Fruit fly (Drosophila melanogaster) whole organism, embryonic: ENCODE results near the gene CG5853.

Source experiments
- Abd-B ChIP-seq: fragments of 200-800 bp; sonication (Bioruptor generic); optimal IDR thresholded peaks from 2 replicates; lab custom pipeline; 2018; ENCODE audit warnings: missing biosample characterization, mild to moderate bottlenecking, missing genetic modification characterization, moderate library complexity
- Ada2b ChIP-seq: fragments of 200-800 bp; sonication (Bioruptor generic); IDR thresholded peaks from 2 replicates; pipeline ENCODE4 v1.3.6; 2022; ENCODE audit warnings: missing biosample characterization, missing genetic modification characterization
- Bgb ChIP-seq: fragments of 200-800 bp; sonication (Bioruptor generic); IDR thresholded peaks from 2 replicates; pipeline ENCODE4 v1.3.6; 2022; ENCODE audit warnings: missing biosample characterization, missing genetic modification characterization; ENCODE audit not compliant: partially characterized antibody
- CG11085 ChIP-seq: fragments of 200-800 bp; sonication (Bioruptor generic); IDR thresholded peaks from 2 replicates; pipeline ENCODE4 v1.3.6; 2022; ENCODE audit warnings: missing biosample characterization, missing genetic modification characterization
- CG12299 ChIP-seq: fragments of 200-800 bp; sonication (Bioruptor generic); optimal IDR thresholded peaks from 2 replicates; lab custom pipeline; 2018; ENCODE audit warnings: missing biosample characterization, mild to moderate bottlenecking, missing genetic modification characterization
- CG13775 ChIP-seq: fragments of 200-800 bp; sonication (Bioruptor generic); optimal IDR thresholded peaks from 3 replicates; lab custom pipeline; 2017; ENCODE audit warnings: missing biosample characterization, mild to moderate bottlenecking, missing genetic modification characterization
- CG14965 ChIP-seq: fragments of 200-800 bp; sonication (Bioruptor generic); optimal IDR thresholded peaks from 2 replicates; lab custom pipeline; 2016; ENCODE audit warnings: missing biosample characterization, missing genetic modification characterization, borderline replicate concordance
- CG30020 ChIP-seq: fragments of 200-800 bp; optimal IDR thresholded peaks from 2 replicates; lab custom pipeline; 2019; ENCODE audit warnings: missing biosample characterization, mild to moderate bottlenecking, missing genetic modification characterization, moderate library complexity
- CG31441 ChIP-seq: fragments of 200-800 bp; sonication (Bioruptor generic); IDR thresholded peaks from 2 replicates; pipeline ENCODE4 v1.3.6; 2022; ENCODE audit warnings: missing biosample characterization, missing genetic modification characterization
- CG32532 ChIP-seq: fragments of 200-800 bp; sonication (Bioruptor generic); IDR thresholded peaks from 2 replicates; pipeline ENCODE4 v1.3.6; 2022; ENCODE audit warnings: missing biosample characterization, missing genetic modification characterization
- CG4328 ChIP-seq: fragments of 200-800 bp; sonication (Bioruptor generic); optimal IDR thresholded peaks from 3 replicates; lab custom pipeline; 2017; ENCODE audit warnings: missing biosample characterization, missing genetic modification reagents, missing genetic modification characterization
- CG4424 ChIP-seq: fragments of 200-800 bp; sonication (Bioruptor generic); optimal IDR thresholded peaks from 3 replicates; lab custom pipeline; 2016; ENCODE audit warnings: missing biosample characterization, missing genetic modification characterization
- CG4707 ChIP-seq: fragments of 200-800 bp; sonication (Bioruptor generic); optimal IDR thresholded peaks from 2 replicates; lab custom pipeline; 2018; ENCODE audit warnings: missing biosample characterization, mild to moderate bottlenecking, missing genetic modification characterization, moderate library complexity
- CG6654 ChIP-seq: fragments of 200-800 bp; sonication (Bioruptor generic); optimal IDR thresholded peaks from 2 replicates; lab custom pipeline; 2017; ENCODE audit warnings: missing biosample characterization, mild to moderate bottlenecking, missing genetic modification characterization
- CG7928 ChIP-seq: fragments of 200-800 bp; sonication (Bioruptor generic); optimal IDR thresholded peaks from 2 replicates; lab custom pipeline; 2017; ENCODE audit warnings: missing biosample characterization, mild to moderate bottlenecking, missing genetic modification characterization
- CG9817 ChIP-seq: fragments of 200-800 bp; sonication (Bioruptor generic); optimal IDR thresholded peaks from 2 replicates; lab custom pipeline; 2018; ENCODE audit warnings: missing biosample characterization, mild to moderate bottlenecking, missing genetic modification characterization, moderate library complexity
- Camta ChIP-seq: fragments of 200-800 bp; sonication (Bioruptor generic); optimal IDR thresholded peaks from 2 replicates; lab custom pipeline; 2016; ENCODE audit warnings: missing biosample characterization, missing genetic modification characterization
- Chrac-16 ChIP-seq: fragments of 200-800 bp; sonication (Bioruptor generic); optimal IDR thresholded peaks from 3 replicates; lab custom pipeline; 2016; ENCODE audit warnings: missing biosample characterization, missing genetic modification characterization
- CrebB ChIP-seq: fragments of 200-800 bp; sonication (Bioruptor generic); optimal IDR thresholded peaks from 3 replicates; lab custom pipeline; 2018; ENCODE audit warnings: missing biosample characterization, mild to moderate bottlenecking, missing genetic modification characterization
- Dek ChIP-seq: fragments of 200-800 bp; sonication (Bioruptor generic); optimal IDR thresholded peaks from 3 replicates; lab custom pipeline; 2019; ENCODE audit warnings: missing biosample characterization, mild to moderate bottlenecking, missing genetic modification characterization, moderate library complexity
- Doc2 ChIP-seq: fragments of 200-800 bp; sonication (Bioruptor generic); IDR thresholded peaks from 2 replicates; pipeline ENCODE4 v1.3.6; 2022; ENCODE audit warnings: missing biosample characterization, missing genetic modification characterization
- E2f1 ChIP-seq: fragments of 200-800 bp; sonication (Bioruptor generic); IDR thresholded peaks from 2 replicates; pipeline ENCODE4 v1.3.6; 2022; ENCODE audit warnings: missing biosample characterization, missing genetic modification characterization
- Hand ChIP-seq: fragments of 200-800 bp; sonication (Bioruptor generic); optimal IDR thresholded peaks from 2 replicates; lab custom pipeline; 2017; ENCODE audit warnings: mild to moderate bottlenecking, missing biosample characterization, missing genetic modification reagents, missing genetic modification characterization
- HmgZ ChIP-seq: fragments of 200-800 bp; sonication (Bioruptor generic); optimal IDR thresholded peaks from 2 replicates; lab custom pipeline; 2018; ENCODE audit warnings: missing biosample characterization, mild to moderate bottlenecking, missing genetic modification characterization
- Hr39 ChIP-seq: fragments of >200 bp; optimal IDR thresholded peaks from 2 replicates; lab custom pipeline; 2017
- MBD-R2 ChIP-seq: fragments of 200-800 bp; sonication (Bioruptor generic); IDR thresholded peaks from 2 replicates; pipeline ENCODE4 v1.3.6; 2022; ENCODE audit warnings: missing biosample characterization, missing genetic modification characterization
- Meics ChIP-seq: fragments of 200-800 bp; sonication (Bioruptor generic); optimal IDR thresholded peaks from 2 replicates; lab custom pipeline; 2017; ENCODE audit warnings: missing biosample characterization, mild to moderate bottlenecking, missing genetic modification characterization
- Pdp1 ChIP-seq, 2 experiments: fragments of 200-800 bp; sonication (Bioruptor generic); optimal IDR thresholded peaks; 3 replicates each; lab custom pipeline; 2016; ENCODE audit warnings: missing biosample characterization in 2 of 2, missing genetic modification characterization in 2 of 2, mild to moderate bottlenecking in 1 of 2, moderate library complexity in 1 of 2
- Sox100B ChIP-seq: fragments of 200-800 bp; sonication (Bioruptor generic); optimal IDR thresholded peaks from 3 replicates; lab custom pipeline; 2018; ENCODE audit warnings: missing biosample characterization, mild to moderate bottlenecking, missing genetic modification characterization
- Spps ChIP-seq: fragments of 200-800 bp; sonication (Bioruptor generic); optimal IDR thresholded peaks from 2 replicates; lab custom pipeline; 2018; ENCODE audit warnings: missing biosample characterization, mild to moderate bottlenecking, missing genetic modification characterization
- Usf ChIP-seq: fragments of 200-800 bp; sonication (Bioruptor generic); optimal IDR thresholded peaks from 2 replicates; lab custom pipeline; 2017; ENCODE audit warnings: missing genotype, missing biosample characterization, missing genetic modification characterization
- YL-1 ChIP-seq: fragments of 200-800 bp; sonication (Bioruptor generic); optimal IDR thresholded peaks from 3 replicates; lab custom pipeline; 2017; ENCODE audit warnings: missing biosample characterization, mild to moderate bottlenecking, missing genetic modification characterization
- abd-A ChIP-seq: fragments of 200-800 bp; sonication (Bioruptor generic); optimal IDR thresholded peaks from 3 replicates; lab custom pipeline; 2019; ENCODE audit warnings: missing biosample characterization, mild to moderate bottlenecking, missing genetic modification characterization, moderate library complexity
- bab2 ChIP-seq: fragments of 200-800 bp; sonication (Bioruptor generic); optimal IDR thresholded peaks from 2 replicates; lab custom pipeline; 2016; ENCODE audit warnings: missing biosample characterization, missing genetic modification characterization
- bowl ChIP-seq: fragments of 200-800 bp; sonication (Bioruptor generic); IDR thresholded peaks from 2 replicates; pipeline ENCODE4 v1.3.6; 2022; ENCODE audit warnings: missing biosample characterization, missing genetic modification characterization
- cg ChIP-seq: fragments of 200-800 bp; sonication (Bioruptor generic); optimal IDR thresholded peaks from 3 replicates; lab custom pipeline; 2019; ENCODE audit warnings: missing biosample characterization, mild to moderate bottlenecking, missing genetic modification characterization, moderate library complexity
- chif ChIP-seq, 2 experiments: fragments of 200-800 bp; sonication (Bioruptor generic); optimal IDR thresholded peaks; 3 replicates each; lab custom pipeline; 2016; ENCODE audit warnings: missing biosample characterization in 2 of 2, missing genetic modification characterization in 2 of 2
- dmrt99B ChIP-seq: fragments of 200-800 bp; sonication (Bioruptor generic); optimal IDR thresholded peaks from 2 replicates; lab custom pipeline; 2018; ENCODE audit warnings: missing biosample characterization, mild to moderate bottlenecking, missing genetic modification characterization, moderate library complexity
- en ChIP-seq: fragments of 200-800 bp; sonication (Bioruptor generic); optimal IDR thresholded peaks from 2 replicates; lab custom pipeline; 2016; ENCODE audit warnings: missing biosample characterization, missing genetic modification characterization
- fru ChIP-seq: fragments of >200 bp; optimal IDR thresholded peaks from 2 replicates; lab custom pipeline; 2017
- gcm2 ChIP-seq: fragments of 200-800 bp; sonication (Bioruptor generic); optimal IDR thresholded peaks from 2 replicates; lab custom pipeline; 2016; ENCODE audit warnings: missing biosample characterization, missing genetic modification characterization
- kni ChIP-seq: fragments of 200-800 bp; sonication (Bioruptor generic); optimal IDR thresholded peaks from 3 replicates; lab custom pipeline; 2017; ENCODE audit warnings: mild to moderate bottlenecking, missing biosample characterization, missing genetic modification reagents, missing genetic modification characterization
- lab ChIP-seq: fragments of 200-800 bp; sonication (Bioruptor generic); optimal IDR thresholded peaks from 3 replicates; lab custom pipeline; 2017; ENCODE audit warnings: missing biosample characterization, missing genetic modification characterization, mild to moderate bottlenecking, moderate library complexity, missing genetic modification reagents
- nau ChIP-seq: fragments of 200-800 bp; sonication (Bioruptor generic); optimal IDR thresholded peaks from 3 replicates; lab custom pipeline; 2017; ENCODE audit warnings: missing biosample characterization, mild to moderate bottlenecking, missing genetic modification characterization, missing genetic modification reagents
- peb ChIP-seq: fragments of 200-800 bp; sonication (Bioruptor generic); IDR thresholded peaks from 2 replicates; pipeline ENCODE4 v1.3.6; 2022; ENCODE audit warnings: missing biosample characterization, missing genetic modification characterization
- pho ChIP-seq: fragments of 200-800 bp; sonication (Bioruptor generic); optimal IDR thresholded peaks from 2 replicates; lab custom pipeline; 2016; ENCODE audit warnings: missing biosample characterization, missing genetic modification characterization
- pita ChIP-seq: fragments of 200-800 bp; sonication (Bioruptor generic); optimal IDR thresholded peaks from 2 replicates; lab custom pipeline; 2017; ENCODE audit warnings: missing biosample characterization, mild to moderate bottlenecking, missing genetic modification characterization
- pum ChIP-seq: fragments of 200-800 bp; sonication (Bioruptor generic); optimal IDR thresholded peaks from 2 replicates; lab custom pipeline; 2016; ENCODE audit warnings: missing biosample characterization, missing genetic modification characterization
- run ChIP-seq: fragments of 200-800 bp; sonication (Bioruptor generic); optimal IDR thresholded peaks from 3 replicates; lab custom pipeline; 2018; ENCODE audit warnings: missing biosample characterization, mild to moderate bottlenecking, missing genetic modification characterization
- tup ChIP-seq: fragments of 200-800 bp; sonication (Bioruptor generic); optimal IDR thresholded peaks from 2 replicates; lab custom pipeline; 2016; ENCODE audit warnings: missing biosample characterization, mild to moderate bottlenecking, missing genetic modification characterization, moderate library complexity
- twi ChIP-seq: fragments of 200-800 bp; optimal IDR thresholded peaks from 2 replicates; lab custom pipeline; 2019; ENCODE audit warnings: missing biosample characterization, mild to moderate bottlenecking, missing genetic modification characterization, moderate library complexity
- tx ChIP-seq: fragments of 200-800 bp; sonication (Bioruptor generic); optimal IDR thresholded peaks from 2 replicates; lab custom pipeline; 2016; ENCODE audit warnings: missing biosample characterization, missing genetic modification characterization

Gene CG5853

DNA sequence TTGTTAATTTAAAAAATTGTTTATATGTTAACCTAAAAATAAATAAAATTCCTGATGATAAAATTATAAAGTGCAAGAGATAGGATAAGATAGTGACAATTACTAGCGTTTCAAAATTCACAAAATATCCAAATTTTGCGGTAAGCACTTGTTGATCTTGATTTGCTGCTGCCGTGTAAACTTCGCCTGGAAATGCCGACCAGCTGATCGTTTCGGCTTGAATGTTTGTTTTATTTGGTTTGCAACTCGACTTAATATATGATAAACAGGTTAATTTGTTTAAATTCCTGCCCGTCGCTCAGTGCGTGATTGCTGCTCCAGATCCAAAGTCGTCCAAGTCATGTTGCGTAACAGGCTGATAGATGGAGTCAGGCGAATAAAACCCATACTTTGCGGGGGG is 26.0 kb downstream of the CG5853 start, which contains the start of gene CG4592 (continued):
- TF ChIP-seq CG11085 (GFP tag; lab: Robert Waterston, UW) (no peak), tx (no peak), CG13775 (GFP tag; lab: Kevin White, UChicago) (peak; percentile 53), chif (GFP tag; optimal IDR thresholded peaks at IDR 0.05; lab: Kevin White, UChicago) (peak; percentile 4 to 42), Camta (peak; percentile 37), Hr39 (no peak), pita (peak; percentile 14), CrebB (tag; lab: Kevin White, UChicago) (peak; percentile 47), gcm2 (GFP tag; lab: Kevin White, UChicago) (peak; percentile 17), abd-A (tag; lab: Kevin White, UChicago) (no peak), fru (no peak), kni (no peak), Dek (no peak), bab2 (peak; percentile 22), HmgZ (tag; lab: Kevin White, UChicago) (peak; percentile 63), Bgb (no peak), CG31441 (GFP tag; lab: Robert Waterston, UW) (no peak), Abd-B (no peak), CG4707 (no peak), Usf (peak; percentile 22), twi (tag; lab: Kevin White, UChicago) (no peak), Spps (tag; lab: Kevin White, UChicago) (peak; percentile 22), CG9817 (tag; lab: Kevin White, UChicago) (peak; percentile 40), pho (GFP tag; lab: Kevin White, UChicago) (no peak), Hand (GFP tag; lab: Kevin White, UChicago) (peak; percentile 6), CG32532 (GFP tag; lab: Robert Waterston, UW) (peak; percentile 66), bowl (GFP tag; lab: Robert Waterston, UW) (no peak), CG4424 (GFP tag; lab: Kevin White, UChicago) (peak; percentile 62), lab (GFP tag; lab: Kevin White, UChicago) (peak; percentile 78), CG30020 (tag; lab: Kevin White, UChicago) (peak; percentile 33), peb (no peak), Ada2b (peak; percentile 66), Pdp1 (GFP tag; optimal IDR thresholded peaks at IDR 0.05; lab: Kevin White, UChicago) (peak; percentile 60 to 71), CG4328 (GFP tag; lab: Kevin White, UChicago) (peak; percentile 2), pum (GFP tag; lab: Kevin White, UChicago) (no peak), dmrt99B (tag; lab: Kevin White, UChicago) (no peak), Sox100B (no peak), run (no peak), CG14965 (GFP tag; lab: Kevin White, UChicago) (no peak), CG7928 (GFP tag; lab: Kevin White, UChicago) (no peak), nau (GFP tag; lab: Kevin White, UChicago) (no peak), CG12299 (tag; lab: Kevin White, UChicago) (peak; percentile 19), en (no peak), CG6654 (peak; percentile 22), Meics (GFP tag; lab: Kevin White, UChicago) (peak; percentile 70), cg (GFP tag; lab: Kevin White, UChicago) (no peak), tup (no peak), MBD-R2 (peak; percentile 92), Doc2 (GFP tag; lab: Robert Waterston, UW) (no peak), Chrac-16 (GFP tag; lab: Kevin White, UChicago) (peak; percentile 10), E2f1 (GFP tag; lab: Robert Waterston, UW) (no peak), YL-1 (GFP tag; lab: Kevin White, UChicago) (peak; percentile 19)
